Fruit fly (Drosophila melanogaster): ENCODE measurements around the gene atk.

DNA sequence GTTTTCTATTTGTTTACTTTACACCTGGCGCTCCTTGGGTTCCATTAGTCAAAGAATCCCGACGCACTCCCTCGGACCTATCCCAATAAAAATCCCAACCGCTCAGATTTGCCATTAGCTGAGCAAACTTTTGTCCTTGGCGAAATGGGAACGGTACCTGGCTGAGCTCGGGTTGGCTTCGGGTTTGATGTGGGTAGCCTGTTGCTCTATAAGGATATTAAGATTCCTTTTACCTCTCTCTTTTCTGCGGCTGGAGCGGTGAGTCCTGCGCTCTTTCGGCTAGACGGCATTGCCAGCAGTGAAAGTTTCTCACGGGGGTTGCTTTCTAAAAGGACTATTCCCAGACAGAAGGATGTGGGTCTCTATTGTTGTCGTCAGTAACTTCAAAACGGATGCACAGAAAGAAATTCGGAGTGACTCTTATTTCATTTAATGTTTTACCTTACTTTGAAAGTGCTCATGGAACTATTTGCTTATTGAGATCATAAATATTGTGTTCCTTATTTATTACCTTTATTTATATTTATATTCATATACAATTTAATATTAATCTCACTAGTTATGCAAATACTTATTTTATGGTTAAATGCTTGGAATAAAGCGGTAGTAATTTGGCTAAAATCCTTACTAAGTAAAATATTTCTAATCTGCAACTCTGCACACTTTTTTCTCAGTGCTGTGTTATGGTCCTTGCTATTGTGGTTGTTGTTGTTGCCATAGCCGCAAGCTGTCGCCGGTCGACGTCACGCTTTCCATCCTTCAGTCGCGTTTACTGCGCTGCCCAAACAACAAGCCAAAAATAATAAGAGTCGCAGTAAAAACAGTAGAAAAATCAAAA is 22.8 kb downstream of the atk start, which contains the start of gene CG5910:
- TF ChIP-seq usp (GFP tag; optimal IDR thresholded peaks at IDR 0.05) (no peak), pan (optimal IDR thresholded peaks at IDR 0.05) (no peak), psq (optimal IDR thresholded peaks at IDR 0.05) (no peak), Dll (optimal IDR thresholded peaks at IDR 0.05) (no peak)
